Fruit fly (Drosophila melanogaster) whole organism, pupa: ENCODE measurements around the gene Gr85a.

Source experiments
- CG10348 ChIP-seq: fragments of 200-800 bp; sonication (Bioruptor generic); IDR thresholded peaks from 2 replicates; pipeline ENCODE4 v1.3.6; 2022; ENCODE audit warnings: missing biosample characterization, missing genetic modification characterization
- CG12605 ChIP-seq: fragments of 200-800 bp; sonication (Bioruptor generic); IDR thresholded peaks from 2 replicates; pipeline ENCODE4 v1.3.6; 2022; ENCODE audit warnings: missing biosample characterization, missing genetic modification characterization
- CG13204 ChIP-seq: fragments of 200-800 bp; sonication (Bioruptor generic); optimal IDR thresholded peaks from 2 replicates; lab custom pipeline; 2018; ENCODE audit warnings: missing biosample characterization, mild to moderate bottlenecking, missing genetic modification characterization, moderate library complexity
- CG14655 ChIP-seq: fragments of 200-800 bp; sonication (Bioruptor generic); optimal IDR thresholded peaks from 3 replicates; lab custom pipeline; 2017; ENCODE audit warnings: mild to moderate bottlenecking, missing biosample characterization, missing genetic modification reagents, missing genetic modification characterization
- CG15710 ChIP-seq: fragments of 200-800 bp; sonication (Bioruptor generic); optimal IDR thresholded peaks from 2 replicates; lab custom pipeline; 2018; ENCODE audit warnings: missing biosample characterization, mild to moderate bottlenecking, missing genetic modification characterization, moderate library complexity
- CG17806 ChIP-seq: fragments of 200-800 bp; sonication (Bioruptor generic); optimal IDR thresholded peaks from 2 replicates; lab custom pipeline; 2018; ENCODE audit warnings: missing biosample characterization, mild to moderate bottlenecking, missing genetic modification characterization, moderate library complexity
- CG32121 ChIP-seq: fragments of 200-800 bp; sonication (Bioruptor generic); IDR thresholded peaks from 2 replicates; pipeline ENCODE4 v1.3.6; 2022; ENCODE audit warnings: missing biosample characterization, missing genetic modification characterization
- CG34367 ChIP-seq: fragments of 200-800 bp; sonication (Bioruptor generic); optimal IDR thresholded peaks from 2 replicates; lab custom pipeline; 2018; ENCODE audit warnings: missing biosample characterization, mild to moderate bottlenecking, missing genetic modification characterization
- CG4496 ChIP-seq: fragments of 200-800 bp; sonication (Bioruptor generic); IDR thresholded peaks from 3 replicates; pipeline ENCODE4 v1.3.6; 2022; ENCODE audit warnings: missing biosample characterization, missing genetic modification characterization
- CG8159 ChIP-seq: fragments of 200-800 bp; sonication (Bioruptor generic); optimal IDR thresholded peaks from 3 replicates; lab custom pipeline; 2018; ENCODE audit warnings: missing biosample characterization, mild to moderate bottlenecking, missing genetic modification characterization, moderate library complexity
- CG8301 ChIP-seq: fragments of 200-800 bp; sonication (Bioruptor generic); optimal IDR thresholded peaks from 2 replicates; lab custom pipeline; 2018; ENCODE audit warnings: missing biosample characterization, mild to moderate bottlenecking, missing genetic modification characterization
- CG9948 ChIP-seq: fragments of 200-800 bp; sonication (Bioruptor generic); optimal IDR thresholded peaks from 2 replicates; lab custom pipeline; 2018; ENCODE audit warnings: missing biosample characterization, mild to moderate bottlenecking, missing genetic modification characterization, moderate library complexity
- D1 ChIP-seq: fragments of 200-800 bp; sonication (Bioruptor generic); optimal IDR thresholded peaks from 2 replicates; lab custom pipeline; 2018; ENCODE audit warnings: missing biosample characterization, mild to moderate bottlenecking, missing genetic modification characterization, moderate library complexity
- EcR ChIP-seq: fragments of 200-800 bp; sonication (Bioruptor generic); optimal IDR thresholded peaks from 3 replicates; lab custom pipeline; 2019; ENCODE audit warnings: missing biosample characterization, missing genetic modification characterization, mild to moderate bottlenecking, moderate library complexity, missing genetic modification reagents
- Ets98B ChIP-seq: fragments of 200-800 bp; sonication (Bioruptor generic); IDR thresholded peaks from 2 replicates; pipeline ENCODE4 v1.3.6; 2022; ENCODE audit warnings: missing biosample characterization, missing genetic modification characterization
- Pif1A ChIP-seq: fragments of 200-800 bp; sonication (Bioruptor generic); optimal IDR thresholded peaks from 3 replicates; lab custom pipeline; 2016; ENCODE audit warnings: missing biosample characterization, missing genetic modification characterization
- Pif1B ChIP-seq: fragments of 200-800 bp; sonication (Bioruptor generic); optimal IDR thresholded peaks from 3 replicates; lab custom pipeline; 2016; ENCODE audit warnings: missing biosample characterization, missing genetic modification characterization
- Snoo ChIP-seq: fragments of 200-800 bp; sonication (Bioruptor generic); optimal IDR thresholded peaks from 3 replicates; lab custom pipeline; 2017; ENCODE audit warnings: missing biosample characterization, mild to moderate bottlenecking, missing genetic modification characterization, inconsistent platforms
- fd96Ca ChIP-seq: fragments of 200-800 bp; sonication (Bioruptor generic); IDR thresholded peaks from 3 replicates; pipeline ENCODE4 v1.3.6; 2022; ENCODE audit warnings: missing biosample characterization, missing genetic modification characterization
- gl ChIP-seq: fragments of 200-800 bp; sonication (Bioruptor generic); optimal IDR thresholded peaks from 2 replicates; lab custom pipeline; 2018; ENCODE audit warnings: missing biosample characterization, mild to moderate bottlenecking, missing genetic modification characterization
- rn ChIP-seq: fragments of 200-800 bp; sonication (Bioruptor generic); IDR thresholded peaks from 2 replicates; pipeline ENCODE4 v1.3.6; 2022; ENCODE audit warnings: missing biosample characterization, missing genetic modification characterization

The Gr85a gene

DNA sequence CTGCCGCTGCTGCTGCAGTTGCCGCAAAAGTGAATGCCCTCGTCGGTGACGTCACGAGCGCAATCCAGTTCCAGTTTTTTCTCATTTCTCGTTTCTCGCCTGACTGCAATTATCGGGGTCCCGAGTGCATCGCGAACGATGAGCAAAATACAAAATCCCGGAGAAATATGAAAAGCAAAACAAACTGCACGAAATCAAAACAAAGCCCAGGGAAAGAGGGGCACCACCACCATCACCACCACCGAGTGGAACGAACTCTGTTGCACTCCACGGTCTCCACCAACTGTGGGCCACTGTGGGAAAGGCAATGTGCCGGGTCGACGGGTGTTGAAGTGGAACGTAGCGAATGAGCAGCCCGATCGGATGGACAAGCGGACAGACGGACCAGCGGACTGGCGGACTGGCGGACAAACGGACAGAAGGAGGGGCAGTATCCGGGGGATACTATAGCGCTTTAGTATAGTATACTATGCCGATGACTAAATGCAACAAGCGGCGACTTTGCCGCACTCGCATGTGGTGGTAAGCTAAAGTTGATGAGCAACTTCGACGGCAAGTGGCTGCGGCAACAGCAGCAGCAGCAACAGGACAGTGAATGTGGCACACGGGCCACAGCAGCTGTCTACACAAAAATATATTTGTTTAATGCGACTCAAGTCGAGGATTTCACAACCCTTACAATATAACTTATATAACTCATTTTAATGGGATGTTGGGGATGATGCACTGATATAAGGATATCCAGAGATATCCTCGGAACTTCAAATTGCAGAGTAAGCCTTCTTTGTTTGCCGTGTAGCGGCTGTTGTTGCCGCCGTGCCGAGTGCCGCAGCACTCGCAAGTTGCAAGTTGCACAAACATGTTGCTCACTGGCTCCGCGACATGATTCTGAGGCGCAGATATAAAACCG is 35.2 kb downstream of the Gr85a start:
- peak; percentile 84 for TF ChIP-seq CG32121 (GFP tag; lab: Robert Waterston, UW)
- TF ChIP-seq D1 (tag; lab: Kevin White, UChicago) = peak; percentile 59
- TF ChIP-seq Snoo (tag; lab: Kevin White, UChicago) = peak; percentile 81
- TF ChIP-seq rn = peak; percentile 79
- peak; percentile 89 for TF ChIP-seq CG9948 (tag; lab: Kevin White, UChicago)
- peak; percentile 84 for TF ChIP-seq CG34367 (tag; lab: Kevin White, UChicago)
- TF ChIP-seq gl (tag; lab: Kevin White, UChicago) = peak; percentile 76
- peak; percentile 94 for TF ChIP-seq Pif1A (GFP tag; lab: Kevin White, UChicago)
- peak; percentile 91 for TF ChIP-seq Ets98B
- TF ChIP-seq CG4496 = peak; percentile 95
- peak; percentile 86 for TF ChIP-seq CG8159 (tag; lab: Kevin White, UChicago)
- peak; percentile 87 for TF ChIP-seq CG17806 (tag; lab: Kevin White, UChicago)
- TF ChIP-seq CG12605 (GFP tag; lab: Robert Waterston, UW) = peak; percentile 87
- TF ChIP-seq CG14655 (GFP tag; lab: Kevin White, UChicago) = peak; percentile 96
- TF ChIP-seq fd96Ca (GFP tag; lab: Robert Waterston, UW) = peak; percentile 94
- TF ChIP-seq EcR = peak; percentile 100
- TF ChIP-seq Pif1B = peak; percentile 91
- TF ChIP-seq CG13204 = peak; percentile 61
- TF ChIP-seq CG10348 (GFP tag; lab: Robert Waterston, UW) = 0 out of 2 replicates have a peak, but pooled peaks have one; percentile 21
- TF ChIP-seq CG8301 (tag; lab: Kevin White, UChicago) = peak; percentile 96
- TF ChIP-seq CG15710 (tag; lab: Kevin White, UChicago) = peak; percentile 84

- TF ChIP-seq CG15710 (tag; lab: Kevin White, UChicago) (peak; percentile 24), CG8159 (tag; lab: Kevin White, UChicago) (peak; percentile 44), CG17806 (tag; lab: Kevin White, UChicago) (no peak), CG10348 (GFP tag; lab: Robert Waterston, UW) (no peak), Pif1B (no peak), rn (no peak), CG14655 (GFP tag; lab: Kevin White, UChicago) (no peak), CG9948 (tag; lab: Kevin White, UChicago) (peak; percentile 36), CG34367 (tag; lab: Kevin White, UChicago) (peak; percentile 20), D1 (tag; lab: Kevin White, UChicago) (no peak), CG8301 (tag; lab: Kevin White, UChicago) (no peak), Ets98B (no peak), gl (tag; lab: Kevin White, UChicago) (no peak), EcR (peak; percentile 94)
These were observed 36.7 kb downstream of the Gr85a start for dm6 chr3R:9959911-9960310.

- TF ChIP-seq CG8301 (tag; lab: Kevin White, UChicago) (no peak), CG15710 (tag; lab: Kevin White, UChicago) (no peak), CG8159 (tag; lab: Kevin White, UChicago) (no peak)
These were observed 39.4 kb downstream of the Gr85a start for dm6 chr3R:9957202-9957601.

DNA sequence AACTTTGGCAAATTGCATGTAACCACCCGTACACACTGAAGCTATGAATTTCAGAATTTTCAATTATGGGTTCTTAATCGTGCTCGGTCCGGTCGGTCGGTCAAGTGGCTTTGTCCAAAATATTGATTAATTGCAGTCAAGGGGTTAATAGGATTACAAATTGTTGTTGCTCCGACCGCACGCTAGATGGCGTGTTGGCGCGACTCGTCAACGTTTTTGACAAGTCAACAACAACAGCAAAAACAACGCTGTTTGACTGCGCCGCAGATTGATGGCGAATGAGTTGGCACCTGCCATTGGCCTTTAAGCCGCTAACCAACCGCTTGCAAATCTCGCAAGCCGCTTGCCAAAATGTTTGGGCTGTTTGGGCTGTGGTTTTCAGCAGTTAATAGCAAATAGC is 39.9 kb downstream of the Gr85a start:
- no peak for TF ChIP-seq fd96Ca (GFP tag; lab: Robert Waterston, UW)
- TF ChIP-seq Pif1A (GFP tag; lab: Kevin White, UChicago) = no peak
- no peak for TF ChIP-seq Snoo (tag; lab: Kevin White, UChicago)
- TF ChIP-seq CG9948 (tag; lab: Kevin White, UChicago) = no peak
- no peak for TF ChIP-seq CG10348 (GFP tag; lab: Robert Waterston, UW)
- TF ChIP-seq Pif1B = no peak

DNA sequence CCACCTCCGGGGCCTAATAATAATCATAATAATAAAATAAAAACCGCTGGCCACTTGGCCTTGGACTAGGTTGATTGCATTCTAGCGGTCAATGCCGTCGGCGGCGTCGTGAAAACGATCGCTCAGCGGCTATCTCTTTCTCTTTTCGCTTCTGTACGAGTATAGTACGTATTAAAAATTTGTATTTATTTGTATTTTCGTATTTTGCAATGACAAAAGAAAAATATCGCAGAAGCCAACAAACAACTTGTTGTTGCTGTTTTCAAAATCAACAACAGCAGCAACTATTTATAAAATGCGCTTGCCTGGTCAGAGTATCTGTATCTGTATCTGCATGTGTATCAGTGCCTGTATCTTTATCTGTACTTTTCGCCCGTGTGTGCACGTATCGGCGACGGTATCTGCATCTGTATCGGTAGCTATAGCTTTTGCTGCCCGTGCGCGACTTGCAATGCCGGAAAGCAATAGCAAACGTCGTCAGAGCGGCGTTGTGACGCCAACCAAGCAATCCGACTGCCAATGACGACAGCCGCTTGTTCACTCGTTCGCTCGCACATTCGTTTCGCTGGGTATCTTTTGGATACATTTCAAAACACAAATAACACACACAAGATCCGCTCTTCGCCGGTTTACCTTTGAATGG is 41.8 kb downstream of the Gr85a start:
- TF ChIP-seq Pif1B (no peak), fd96Ca (GFP tag; lab: Robert Waterston, UW) (no peak), CG8301 (tag; lab: Kevin White, UChicago) (no peak), CG17806 (tag; lab: Kevin White, UChicago) (no peak), EcR (peak; percentile 98), Pif1A (GFP tag; lab: Kevin White, UChicago) (no peak), D1 (tag; lab: Kevin White, UChicago) (no peak), CG14655 (GFP tag; lab: Kevin White, UChicago) (peak; percentile 24), CG8159 (tag; lab: Kevin White, UChicago) (no peak), CG4496 (no peak), gl (tag; lab: Kevin White, UChicago) (no peak), Ets98B (0 out of 2 replicates have a peak, but pooled peaks have one; percentile 29), CG32121 (GFP tag; lab: Robert Waterston, UW) (peak; percentile 52; the same call in 1 of the 2 replicates), CG13204 (peak; percentile 36)
- TF ChIP-seq, all 21 proteins: peak for 5
